Fruit fly (Drosophila melanogaster) S2 (cell line): ENCODE measurements around the gene CG43725.

Source experiments
- CG8478 ChIP-seq: fragments of >200 bp; optimal IDR thresholded peaks from 2 replicates; lab custom pipeline; 2018
- CTCF ChIP-seq, 2 experiments: fragments of >200 bp; optimal IDR thresholded peaks; 2 replicates each; lab custom pipeline; 2018

dm6 chr2L:11048307-11048706, 27.0 kb upstream of the CG43725 start:
- TF ChIP-seq CTCF (optimal IDR thresholded peaks at IDR 0.05; lab: Kevin White, UChicago) (no peak), CG8478 (lab: Kevin White, UChicago) (no peak)
